Worm (Caenorhabditis elegans) whole organism, L1 larva: Measurements from ENCODE around the gene clec-215.

Source experiments
- F16B12.6 ChIP-seq: fragments of 150-350 bp; optimal IDR thresholded peaks from 2 replicates; lab custom pipeline; 2014; ENCODE audit warnings: missing biosample characterization, missing genetic modification characterization
- aly-2 ChIP-seq: fragments of 150-350 bp; optimal IDR thresholded peaks from 2 replicates; lab custom pipeline; 2014; ENCODE audit warnings: missing biosample characterization, missing genetic modification characterization
- ama-1 ChIP-seq: fragments of 150-350 bp; optimal IDR thresholded peaks from 2 replicates; lab custom pipeline; 2014
- dsc-1 ChIP-seq: sonication (generic microtip); optimal IDR thresholded peaks from 2 replicates; lab custom pipeline; 2016; ENCODE audit warnings: mild to moderate bottlenecking, missing genetic modification characterization, missing compliant biosample characterization
- elt-3 ChIP-seq, 6 experiments: fragments of 150-350 bp in 1 of 6; sonication (generic microtip); optimal IDR thresholded peaks; 2 replicates each; lab custom pipeline; 2017 to 2018; ENCODE audit warnings: missing biosample characterization in 6 of 6, missing genetic modification characterization in 6 of 6, inconsistent platforms in 1 of 6
- jun-1 ChIP-seq: fragments of 150-350 bp; optimal IDR thresholded peaks from 2 replicates; lab custom pipeline; 2014; ENCODE audit warnings: missing biosample characterization, missing genetic modification reagents, missing genetic modification characterization
- lin-15B ChIP-seq: fragments of 150-350 bp; sonication (generic microtip); optimal IDR thresholded peaks from 3 replicates; lab custom pipeline; 2014; ENCODE audit warnings: missing biosample characterization, missing genetic modification characterization
- lsy-2 ChIP-seq, 2 experiments: fragments of 150-350 bp; optimal IDR thresholded peaks; 2 replicates each; lab custom pipeline; 2014; ENCODE audit warnings: missing biosample characterization in 2 of 2, missing genetic modification characterization in 2 of 2
- nhr-11 ChIP-seq: fragments of 150-350 bp; optimal IDR thresholded peaks from 2 replicates; lab custom pipeline; 2014; ENCODE audit warnings: missing biosample characterization, missing genetic modification characterization
- nhr-237 ChIP-seq: fragments of 150-350 bp; optimal IDR thresholded peaks from 2 replicates; lab custom pipeline; 2014; ENCODE audit warnings: missing biosample characterization, missing genetic modification characterization
- nhr-84 ChIP-seq: sonication (generic microtip); optimal IDR thresholded peaks from 2 replicates; lab custom pipeline; 2017; ENCODE audit warnings: missing biosample characterization, missing genetic modification characterization
- snpc-4 ChIP-seq: fragments of 150-350 bp; optimal IDR thresholded peaks from 2 replicates; lab custom pipeline; 2014; ENCODE audit warnings: missing biosample characterization, missing genetic modification characterization
- unc-62 ChIP-seq: fragments of 150-350 bp; optimal IDR thresholded peaks from 2 replicates; lab custom pipeline; 2014; ENCODE audit warnings: missing biosample characterization, missing genetic modification reagents, missing genetic modification characterization
- unc-86 ChIP-seq: sonication (generic microtip); optimal IDR thresholded peaks from 2 replicates; lab custom pipeline; 2016; ENCODE audit warnings: missing genetic modification characterization, missing compliant biosample characterization

ce11 chrV:7631732-7632131, 19.6 kb downstream of the clec-215 start, which contains the start of gene srd-25:
- no peak for TF ChIP-seq dsc-1 (tag; lab: Kevin White, UChicago)
- no peak for TF ChIP-seq elt-3 (tag; optimal IDR thresholded peaks at IDR 0.05; lab: Kevin White, UChicago)
- no peak for TF ChIP-seq lsy-2 (tag; optimal IDR thresholded peaks at IDR 0.05; lab: Kevin White, UChicago)
- TF ChIP-seq unc-62 = no peak
- no peak for TF ChIP-seq snpc-4
- no peak for TF ChIP-seq nhr-237 (tag; lab: Kevin White, UChicago)
- no peak for TF ChIP-seq lin-15B (tag; lab: Kevin White, UChicago)
- no peak for TF ChIP-seq nhr-84
- TF ChIP-seq ama-1 = no peak
- TF ChIP-seq nhr-11 (tag; lab: Kevin White, UChicago) = no peak
- TF ChIP-seq F16B12.6 = no peak
- no peak for TF ChIP-seq jun-1 (tag; lab: Kevin White, UChicago)
- no peak for TF ChIP-seq unc-86
- no peak for TF ChIP-seq aly-2
